Fruit fly (Drosophila melanogaster) S2 (cell line): Measurements from ENCODE around the gene CG15262.

Experiments used
- CG8478 ChIP-seq: fragments of >200 bp; optimal IDR thresholded peaks from 2 replicates; lab custom pipeline; 2018
- CTCF ChIP-seq, 2 experiments: fragments of >200 bp; optimal IDR thresholded peaks; 2 replicates each; lab custom pipeline; 2018

DNA sequence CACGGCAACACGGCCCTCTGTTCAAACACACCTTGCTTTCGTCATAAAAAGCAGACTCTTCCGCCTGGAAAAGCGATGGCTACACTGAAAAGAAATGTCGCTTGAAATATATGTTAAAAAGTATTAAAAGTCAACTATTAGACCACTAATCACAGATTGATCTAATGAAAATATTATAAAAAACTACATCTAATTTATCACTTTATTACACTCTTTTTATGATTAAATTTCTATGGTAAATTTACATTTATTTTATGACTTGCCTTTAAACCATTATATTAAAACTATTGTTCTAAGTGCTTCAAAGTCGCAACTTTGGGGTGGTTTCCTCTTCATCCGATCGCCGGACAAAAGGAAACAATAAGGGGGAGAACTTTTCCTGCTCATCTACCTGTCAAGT is 18.8 kb downstream of the CG15262 start:
- no peak for TF ChIP-seq CG8478 (lab: Kevin White, UChicago)
- TF ChIP-seq CTCF (optimal IDR thresholded peaks at IDR 0.05; lab: Kevin White, UChicago): no peak
